Fruit fly (Drosophila melanogaster) whole organism, embryonic: ENCODE results near the gene p24-1.
A peak's percentile ranks its signal among the peaks of the same experiment; 100 is the strongest.

ENCODE experiments used
- BEAF-32 ChIP-seq: fragments of 200-800 bp; sonication (Bioruptor generic); optimal IDR thresholded peaks from 3 replicates; lab custom pipeline; 2017; ENCODE audit warnings: missing biosample characterization, missing genetic modification characterization, mild to moderate bottlenecking, moderate library complexity, missing genetic modification reagents
- Bdp1 ChIP-seq: fragments of 200-800 bp; sonication (Bioruptor generic); optimal IDR thresholded peaks from 3 replicates; lab custom pipeline; 2016; ENCODE audit warnings: missing biosample characterization, missing genetic modification characterization
- CG10366 ChIP-seq: fragments of 200-800 bp; sonication (Bioruptor generic); IDR thresholded peaks from 2 replicates; pipeline ENCODE4 v1.3.6; 2022; ENCODE audit warnings: missing biosample characterization, missing genetic modification characterization
- CG10654 ChIP-seq: fragments of 200-800 bp; sonication (Bioruptor generic); optimal IDR thresholded peaks from 2 replicates; lab custom pipeline; 2016; ENCODE audit warnings: missing biosample characterization, missing genetic modification characterization
- CG10979 ChIP-seq: fragments of 200-800 bp; sonication (Bioruptor generic); optimal IDR thresholded peaks from 2 replicates; lab custom pipeline; 2018; ENCODE audit warnings: missing biosample characterization, mild to moderate bottlenecking, missing genetic modification characterization, moderate library complexity
- CG12155 ChIP-seq: fragments of 200-800 bp; sonication (Bioruptor generic); optimal IDR thresholded peaks from 3 replicates; lab custom pipeline; 2016; ENCODE audit warnings: missing biosample characterization, missing genetic modification characterization
- CG12236 ChIP-seq: fragments of 200-800 bp; sonication (Bioruptor generic); optimal IDR thresholded peaks from 2 replicates; lab custom pipeline; 2016; ENCODE audit warnings: missing biosample characterization, missing genetic modification characterization
- CG1233 ChIP-seq: fragments of 200-800 bp; sonication (Bioruptor generic); optimal IDR thresholded peaks from 4 replicates; lab custom pipeline; 2018; ENCODE audit warnings: missing biosample characterization, mild to moderate bottlenecking, missing genetic modification characterization
- CG15514 ChIP-seq: fragments of 200-800 bp; sonication (Bioruptor generic); optimal IDR thresholded peaks from 3 replicates; lab custom pipeline; 2017; ENCODE audit warnings: missing biosample characterization, missing genetic modification characterization, mild to moderate bottlenecking, moderate library complexity, missing genetic modification reagents
- CG18011 ChIP-seq: fragments of 200-800 bp; sonication (Bioruptor generic); optimal IDR thresholded peaks from 2 replicates; lab custom pipeline; 2017; ENCODE audit warnings: missing biosample characterization, missing genetic modification characterization, mild to moderate bottlenecking, moderate library complexity, missing genotype
- CG31365 ChIP-seq: fragments of 200-800 bp; sonication (Bioruptor generic); optimal IDR thresholded peaks from 2 replicates; lab custom pipeline; 2018; ENCODE audit warnings: missing biosample characterization, mild to moderate bottlenecking, missing genetic modification characterization
- CG31441 ChIP-seq: fragments of 200-800 bp; sonication (Bioruptor generic); IDR thresholded peaks from 2 replicates; pipeline ENCODE4 v1.3.6; 2022; ENCODE audit warnings: missing biosample characterization, missing genetic modification characterization
- CG3163 ChIP-seq: fragments of 200-800 bp; sonication (Bioruptor generic); optimal IDR thresholded peaks from 3 replicates; lab custom pipeline; 2016; ENCODE audit warnings: missing biosample characterization, missing genetic modification characterization
- CG34376 ChIP-seq: fragments of 200-800 bp; sonication (Bioruptor generic); optimal IDR thresholded peaks from 2 replicates; lab custom pipeline; 2018; ENCODE audit warnings: missing biosample characterization, mild to moderate bottlenecking, missing genetic modification characterization
- CG3995 ChIP-seq: fragments of 200-800 bp; sonication (Bioruptor generic); optimal IDR thresholded peaks from 3 replicates; lab custom pipeline; 2016; ENCODE audit warnings: missing biosample characterization, missing genetic modification characterization
- CG4424 ChIP-seq: fragments of 200-800 bp; sonication (Bioruptor generic); optimal IDR thresholded peaks from 3 replicates; lab custom pipeline; 2016; ENCODE audit warnings: missing biosample characterization, missing genetic modification characterization
- CG5180 ChIP-seq: fragments of 200-800 bp; sonication (Bioruptor generic); optimal IDR thresholded peaks from 3 replicates; lab custom pipeline; 2017; ENCODE audit warnings: missing biosample characterization, missing genetic modification characterization, mild to moderate bottlenecking, moderate library complexity, missing genetic modification reagents
- CG6272 ChIP-seq: fragments of 200-800 bp; sonication (Bioruptor generic); IDR thresholded peaks from 2 replicates; pipeline ENCODE4 v1.3.6; 2022; ENCODE audit warnings: missing biosample characterization, missing genetic modification characterization
- CG7357 ChIP-seq: fragments of 200-800 bp; sonication (Bioruptor generic); IDR thresholded peaks from 3 replicates; pipeline ENCODE4 v1.3.6; 2022; ENCODE audit warnings: missing biosample characterization, missing genetic modification characterization
- CG7987 ChIP-seq: fragments of 200-800 bp; sonication (Bioruptor generic); optimal IDR thresholded peaks from 2 replicates; lab custom pipeline; 2018; ENCODE audit warnings: missing biosample characterization, mild to moderate bottlenecking, missing genetic modification characterization, moderate library complexity
- CG8924 ChIP-seq: fragments of 200-800 bp; optimal IDR thresholded peaks from 3 replicates; lab custom pipeline; 2019; ENCODE audit warnings: missing biosample characterization, mild to moderate bottlenecking, missing genetic modification characterization, moderate library complexity
- CG9437 ChIP-seq: fragments of 200-800 bp; sonication (Bioruptor generic); optimal IDR thresholded peaks from 2 replicates; lab custom pipeline; 2018; ENCODE audit warnings: missing biosample characterization, mild to moderate bottlenecking, missing genetic modification characterization
- CG9797 ChIP-seq: fragments of 200-800 bp; sonication (Bioruptor generic); optimal IDR thresholded peaks from 3 replicates; lab custom pipeline; 2018; ENCODE audit warnings: missing biosample characterization, mild to moderate bottlenecking, missing genetic modification characterization
- CHES-1-like ChIP-seq: fragments of 200-800 bp; sonication (Bioruptor generic); optimal IDR thresholded peaks from 2 replicates; lab custom pipeline; 2016; ENCODE audit warnings: missing biosample characterization, missing genetic modification characterization
- Camta ChIP-seq: fragments of 200-800 bp; sonication (Bioruptor generic); optimal IDR thresholded peaks from 2 replicates; lab custom pipeline; 2016; ENCODE audit warnings: missing biosample characterization, missing genetic modification characterization
- D19A ChIP-seq: fragments of 200-800 bp; optimal IDR thresholded peaks from 3 replicates; lab custom pipeline; 2019; ENCODE audit warnings: missing biosample characterization, mild to moderate bottlenecking, missing genetic modification characterization, moderate library complexity
- Dek ChIP-seq: fragments of 200-800 bp; sonication (Bioruptor generic); optimal IDR thresholded peaks from 3 replicates; lab custom pipeline; 2019; ENCODE audit warnings: missing biosample characterization, mild to moderate bottlenecking, missing genetic modification characterization, moderate library complexity
- Gug ChIP-seq: fragments of 200-800 bp; sonication (Bioruptor generic); IDR thresholded peaks from 4 replicates; pipeline ENCODE4 v1.3.6; 2022; ENCODE audit warnings: missing biosample characterization, missing genetic modification characterization
- HLH54F ChIP-seq: fragments of 200-800 bp; sonication (Bioruptor generic); optimal IDR thresholded peaks from 3 replicates; lab custom pipeline; 2016; ENCODE audit warnings: missing biosample characterization, missing genetic modification characterization
- Hand ChIP-seq: fragments of 200-800 bp; sonication (Bioruptor generic); optimal IDR thresholded peaks from 2 replicates; lab custom pipeline; 2017; ENCODE audit warnings: mild to moderate bottlenecking, missing biosample characterization, missing genetic modification reagents, missing genetic modification characterization
- Hr51 ChIP-seq, 2 experiments: fragments of 200-800 bp; sonication (Bioruptor generic); optimal IDR thresholded peaks; 2 replicates in 1 of 2; 3 replicates in 1 of 2; lab custom pipeline; 2016 to 2018; ENCODE audit warnings: missing biosample characterization in 2 of 2, missing genetic modification characterization in 2 of 2, mild to moderate bottlenecking in 1 of 2, moderate library complexity in 1 of 2
- Hsf ChIP-seq: fragments of 200-800 bp; sonication (Bioruptor generic); optimal IDR thresholded peaks from 3 replicates; lab custom pipeline; 2016; ENCODE audit warnings: missing biosample characterization, missing genetic modification characterization
- NC2β ChIP-seq: fragments of 200-800 bp; sonication (Bioruptor generic); optimal IDR thresholded peaks from 2 replicates; lab custom pipeline; 2016; ENCODE audit warnings: missing biosample characterization, missing genetic modification characterization
- Opbp ChIP-seq: fragments of 200-800 bp; sonication (Bioruptor generic); IDR thresholded peaks from 3 replicates; pipeline ENCODE4 v1.3.6; 2022; ENCODE audit warnings: missing biosample characterization, missing genetic modification characterization; ENCODE audit not compliant: partially characterized antibody
- Rfx ChIP-seq: fragments of 200-800 bp; sonication (Bioruptor generic); IDR thresholded peaks from 2 replicates; pipeline ENCODE4 v1.3.6; 2022; ENCODE audit warnings: missing biosample characterization, missing genetic modification characterization
- Xrp1 ChIP-seq: fragments of 200-800 bp; sonication (Bioruptor generic); IDR thresholded peaks from 2 replicates; pipeline ENCODE4 v1.3.6; 2022; ENCODE audit warnings: missing biosample characterization, missing genetic modification characterization
- ase ChIP-seq: fragments of 200-800 bp; sonication (Bioruptor generic); IDR thresholded peaks from 3 replicates; pipeline ENCODE4 v1.3.6; 2022; ENCODE audit warnings: missing biosample characterization, missing genetic modification characterization
- caup ChIP-seq: fragments of 200-800 bp; sonication (Bioruptor generic); optimal IDR thresholded peaks from 3 replicates; lab custom pipeline; 2017; ENCODE audit warnings: missing biosample characterization, mild to moderate bottlenecking, missing genetic modification characterization, moderate library complexity; ENCODE audit not compliant: severe bottlenecking
- danr ChIP-seq: fragments of 200-800 bp; sonication (Bioruptor generic); IDR thresholded peaks from 2 replicates; pipeline ENCODE4 v1.3.6; 2022; ENCODE audit warnings: missing biosample characterization, missing genetic modification characterization
- dysf ChIP-seq: fragments of 200-800 bp; sonication (Bioruptor generic); IDR thresholded peaks from 3 replicates; pipeline ENCODE4 v1.3.6; 2022; ENCODE audit warnings: missing biosample characterization, missing genetic modification characterization
- fru ChIP-seq: fragments of >200 bp; optimal IDR thresholded peaks from 2 replicates; lab custom pipeline; 2017
- jing ChIP-seq: fragments of 200-800 bp; sonication (Bioruptor generic); optimal IDR thresholded peaks from 2 replicates; lab custom pipeline; 2018; ENCODE audit warnings: missing biosample characterization, mild to moderate bottlenecking, missing genetic modification characterization
- maf-S ChIP-seq: fragments of 200-800 bp; sonication (Bioruptor generic); optimal IDR thresholded peaks from 2 replicates; lab custom pipeline; 2016; ENCODE audit warnings: missing biosample characterization, missing genetic modification characterization
- nerfin-1 ChIP-seq: fragments of 200-800 bp; sonication (Bioruptor generic); optimal IDR thresholded peaks from 3 replicates; lab custom pipeline; 2019; ENCODE audit warnings: missing biosample characterization, mild to moderate bottlenecking, missing genetic modification characterization, moderate library complexity
- odd ChIP-seq: fragments of 200-800 bp; sonication (Bioruptor generic); optimal IDR thresholded peaks from 2 replicates; lab custom pipeline; 2017; ENCODE audit warnings: missing biosample characterization, mild to moderate bottlenecking, missing genetic modification characterization
- p53 ChIP-seq: fragments of 200-800 bp; sonication (Bioruptor generic); optimal IDR thresholded peaks from 2 replicates; lab custom pipeline; 2016; ENCODE audit warnings: missing biosample characterization, missing genetic modification characterization
- pnt ChIP-seq: fragments of 200-800 bp; sonication (Bioruptor generic); optimal IDR thresholded peaks from 3 replicates; lab custom pipeline; 2016; ENCODE audit warnings: missing biosample characterization, missing genetic modification characterization
- ranshi ChIP-seq: fragments of 200-800 bp; sonication (Bioruptor generic); IDR thresholded peaks from 2 replicates; pipeline ENCODE4 v1.3.6; 2022; ENCODE audit warnings: missing biosample characterization, missing genetic modification characterization
- sens ChIP-seq: fragments of 200-800 bp; sonication (Bioruptor generic); peaks from one replicate; lab custom pipeline; 2016; ENCODE audit warnings: missing biosample characterization, missing genetic modification characterization
- sens-2 ChIP-seq: fragments of 200-800 bp; sonication (Bioruptor generic); IDR thresholded peaks from 2 replicates; pipeline ENCODE4 v1.3.6; 2022; ENCODE audit warnings: missing biosample characterization, missing genetic modification characterization
- sima ChIP-seq: fragments of 200-800 bp; sonication (Bioruptor generic); optimal IDR thresholded peaks from 2 replicates; lab custom pipeline; 2016; ENCODE audit warnings: missing biosample characterization, missing genetic modification characterization
- tll ChIP-seq, 2 experiments: fragments of 200-800 bp in 1 of 2; fragments of >200 bp in 1 of 2; sonication (Bioruptor generic) in 1 of 2; optimal IDR thresholded peaks; 2 replicates each; lab custom pipeline; 2017 to 2019; ENCODE audit warnings: missing biosample characterization in 2 of 2, missing genetic modification characterization in 2 of 2, mild to moderate bottlenecking in 1 of 2, moderate library complexity in 1 of 2

p24-1 gene

dm6 chrX:11886976-11887375 lies 34.6 kb upstream of the p24-1 start, which contains the start of the genes CG10353 and SelG (continued):
- TF ChIP-seq CG3995 = peak; percentile 76
- no peak for TF ChIP-seq CG12236
- TF ChIP-seq CG34376 (GFP tag; lab: Kevin White, UChicago) = peak; percentile 44
- TF ChIP-seq CG18011 (GFP tag; lab: Kevin White, UChicago) = no peak
- TF ChIP-seq CG4424 (GFP tag; lab: Kevin White, UChicago) = peak; percentile 27
- peak; percentile 45 for TF ChIP-seq CG7987 (GFP tag; lab: Kevin White, UChicago)
- TF ChIP-seq nerfin-1 (tag; lab: Kevin White, UChicago) = peak; percentile 48
- peak; percentile 22 for TF ChIP-seq Hsf
- peak; percentile 27 for TF ChIP-seq CG3163
- no peak for TF ChIP-seq CG1233 (GFP tag; lab: Kevin White, UChicago)
- TF ChIP-seq CG31365 (tag; lab: Kevin White, UChicago) = no peak
- peak; percentile 33 for TF ChIP-seq CG12155
- TF ChIP-seq tll (GFP tag; optimal IDR thresholded peaks at IDR 0.05; lab: Kevin White, UChicago) = peak in 1 of 2 experiments; percentile 36
- TF ChIP-seq caup (GFP tag; lab: Kevin White, UChicago) = peak; percentile 32
- TF ChIP-seq CG8924 (tag; lab: Kevin White, UChicago) = peak; percentile 43
- TF ChIP-seq BEAF-32 (GFP tag; lab: Kevin White, UChicago) = peak; percentile 86
- TF ChIP-seq Gug (GFP tag; lab: Robert Waterston, UW) = no peak
- peak; percentile 33 for TF ChIP-seq D19A (tag; lab: Kevin White, UChicago)
- no peak for TF ChIP-seq danr (GFP tag; lab: Robert Waterston, UW)
- TF ChIP-seq Dek (tag; lab: Kevin White, UChicago) = no peak
- no peak for TF ChIP-seq odd (GFP tag; lab: Kevin White, UChicago)
- no peak for TF ChIP-seq CG10979
- TF ChIP-seq ranshi (GFP tag; lab: Robert Waterston, UW) = no peak
- TF ChIP-seq CG31441 = no peak
- TF ChIP-seq Xrp1 = no peak
- peak; percentile 27 for TF ChIP-seq p53 (GFP tag; lab: Kevin White, UChicago)
- peak; percentile 29 for TF ChIP-seq CG9797 (GFP tag; lab: Kevin White, UChicago)
- peak; percentile 62 for TF ChIP-seq NC2β (GFP tag; lab: Kevin White, UChicago)
- TF ChIP-seq HLH54F (GFP tag; lab: Kevin White, UChicago) = peak; percentile 56
- TF ChIP-seq CG9437 (GFP tag; lab: Kevin White, UChicago) = no peak
- TF ChIP-seq CHES-1-like (GFP tag; lab: Kevin White, UChicago) = peak; percentile 70
- peak; percentile 44 for TF ChIP-seq maf-S (GFP tag; lab: Kevin White, UChicago)
- peak in 1 of 2 experiments; percentile 57 for TF ChIP-seq Hr51 (GFP tag; optimal IDR thresholded peaks at IDR 0.05; lab: Kevin White, UChicago)
- no peak for TF ChIP-seq CG7357 (GFP tag; lab: Robert Waterston, UW)
- no peak for TF ChIP-seq ase (GFP tag; lab: Robert Waterston, UW)
- TF ChIP-seq sens = peak; percentile 85
- 0 out of 2 replicates have a peak, but pooled peaks have one; percentile 11 for TF ChIP-seq CG10366
- TF ChIP-seq Hand (GFP tag; lab: Kevin White, UChicago) = no peak
- peak; percentile 89 for TF ChIP-seq Opbp (GFP tag; lab: Robert Waterston, UW)
- TF ChIP-seq CG5180 (GFP tag; lab: Kevin White, UChicago) = no peak
- TF ChIP-seq fru (lab: Kevin White, UChicago) = no peak
- peak; percentile 77 for TF ChIP-seq CG15514 (GFP tag; lab: Kevin White, UChicago)
- no peak for TF ChIP-seq CG6272 (GFP tag; lab: Robert Waterston, UW)
- no peak for TF ChIP-seq sens-2 (GFP tag; lab: Robert Waterston, UW)
- TF ChIP-seq Rfx (GFP tag; lab: Robert Waterston, UW) = peak; percentile 59
- no peak for TF ChIP-seq CG10654 (GFP tag; lab: Kevin White, UChicago)
- TF ChIP-seq Camta (GFP tag; lab: Kevin White, UChicago) = peak; percentile 41
- TF ChIP-seq dysf (GFP tag; lab: Robert Waterston, UW) = no peak
- no peak for TF ChIP-seq pnt (GFP tag; lab: Kevin White, UChicago)
- no peak for TF ChIP-seq sima (GFP tag; lab: Kevin White, UChicago)
- TF ChIP-seq Bdp1 (GFP tag; lab: Kevin White, UChicago) = peak; percentile 51
- TF ChIP-seq jing (GFP tag; lab: Kevin White, UChicago) = no peak
